Worm (Caenorhabditis elegans) whole organism, midembryonic: ENCODE measurements around the gene nlp-61.

Experiments used
- T22C8.4 ChIP-seq: fragments of 200-800 bp; sonication (Bioruptor generic); IDR thresholded peaks from 2 replicates; pipeline ENCODE4 v1.3.6; 2022; ENCODE audit warnings: missing genetic modification characterization, missing compliant biosample characterization
- cog-1 ChIP-seq: sonication (generic microtip); optimal IDR thresholded peaks from 2 replicates; lab custom pipeline; 2016; ENCODE audit warnings: missing genetic modification characterization, missing compliant biosample characterization
- flt-1 ChIP-seq: fragments of 200-800 bp; sonication (Bioruptor generic); IDR thresholded peaks from 2 replicates; pipeline ENCODE4 v1.3.6; 2022; ENCODE audit warnings: missing genetic modification characterization, missing compliant biosample characterization
- med-1 ChIP-seq: sonication (generic microtip); optimal IDR thresholded peaks from 2 replicates; lab custom pipeline; 2017; ENCODE audit warnings: missing genetic modification characterization, mild to moderate bottlenecking, missing compliant biosample characterization, antibody characterized with exemption, missing genetic modification reagents; ENCODE audit not compliant: insufficient read depth

- TF ChIP-seq med-1 (GFP tag; lab: Kevin White, UChicago) (no peak), cog-1 (tag; lab: Kevin White, UChicago) (no peak), flt-1 (GFP tag; lab: Robert Waterston, UW) (no peak), T22C8.4 (no peak)
Observed at ce11 chrX:7578308-7578707, 49.1 kb upstream of the nlp-61 start.
